Worm (Caenorhabditis elegans): ENCODE data around the gene hrpk-2.

DNA sequence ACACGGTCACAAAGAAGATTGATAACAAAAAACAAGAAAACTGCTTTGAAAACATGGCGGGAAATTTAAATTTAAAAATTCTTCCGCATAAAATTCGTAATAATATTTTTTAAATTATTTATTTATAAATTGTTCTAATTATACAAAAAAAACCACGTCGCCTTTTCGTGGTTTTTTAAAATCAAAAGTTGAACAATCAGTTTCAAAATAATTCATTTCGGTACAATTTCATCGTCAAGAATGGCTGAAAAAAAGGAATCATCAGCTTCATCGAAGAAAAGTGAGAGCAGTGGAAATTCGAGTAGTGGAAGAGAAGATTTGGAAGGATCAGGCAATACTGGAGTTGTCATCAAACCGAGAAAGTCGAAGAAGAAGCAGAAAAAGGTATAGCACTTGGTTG is 17.8 kb upstream of the hrpk-2 start, which contains the start of the genes F54H12.8 and F54H12.7:
- TF ChIP-seq ceh-13 (GFP tag; optimal IDR thresholded peaks at IDR 0.05) (no peak), tbx-37 (GFP tag; conservative IDR thresholded peaks at IDR 0.05) (no peak), ama-1 (optimal IDR thresholded peaks at IDR 0.05) (no peak), scrt-1 (GFP tag; IDR thresholded peaks at IDR 0.05) (no peak)

All from whole organism, early embryonic.